Fruit fly (Drosophila melanogaster) S2 (cell line): ENCODE results near the gene CG13239.

Source experiments
- CG8478 ChIP-seq: fragments of >200 bp; optimal IDR thresholded peaks from 2 replicates; lab custom pipeline; 2018
- CTCF ChIP-seq, 2 experiments: fragments of >200 bp; optimal IDR thresholded peaks; 2 replicates each; lab custom pipeline; 2018

DNA sequence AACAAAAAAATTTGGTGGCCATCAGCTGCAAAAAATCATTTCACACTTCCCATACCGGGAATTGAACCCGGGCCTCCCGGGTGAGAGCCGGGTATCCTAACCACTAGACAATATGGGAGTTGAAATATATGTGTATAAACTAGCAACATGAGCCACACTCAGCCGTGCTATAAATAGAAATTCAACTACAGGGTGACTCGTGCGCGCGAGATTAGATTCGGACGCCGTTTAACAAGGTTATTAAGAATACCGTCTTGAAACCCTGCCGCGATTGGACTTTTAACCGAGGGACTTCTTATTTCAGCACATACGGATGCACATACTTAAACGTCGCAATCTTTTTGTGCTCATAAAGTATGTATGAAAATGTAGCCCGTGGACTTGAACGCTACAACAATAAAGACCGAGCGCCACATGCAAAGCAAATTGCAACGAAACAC lies 12.9 kb upstream of the CG13239 start:
- no peak for TF ChIP-seq CTCF (optimal IDR thresholded peaks at IDR 0.05; lab: Kevin White, UChicago)
- TF ChIP-seq CG8478 (lab: Kevin White, UChicago) = no peak
